Fruit fly (Drosophila melanogaster): ENCODE results near the gene CG6763.

Gene CG6763

DNA sequence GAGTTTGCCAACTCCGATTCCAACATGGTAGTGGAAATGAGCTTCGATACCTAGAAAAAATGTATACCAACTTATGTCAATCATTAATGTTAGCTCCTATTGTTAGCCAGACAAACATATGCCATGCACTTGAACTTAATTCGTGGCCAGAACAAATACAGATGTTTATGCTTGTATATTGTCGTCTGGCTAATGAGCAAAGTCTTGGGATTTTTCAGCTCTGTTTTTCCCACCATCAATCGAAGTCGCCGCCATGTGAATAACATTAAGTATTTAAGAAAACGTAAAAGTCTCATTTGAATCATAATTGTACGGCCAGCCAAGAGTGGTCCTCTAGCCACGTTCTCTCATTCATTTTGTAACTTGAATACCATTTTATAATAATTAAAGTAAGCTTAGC lies at the start of gene CG6763:
Gene CG6763 (plus strand): TSS at position 301 of the 400 bp plus-strand sequence.
- no peak for TF ChIP-seq CG32121 (GFP tag; IDR thresholded peaks at IDR 0.05)
- TF ChIP-seq CG14655 (GFP tag; optimal IDR thresholded peaks at IDR 0.05): no peak
- TF ChIP-seq CG8301 (tag; optimal IDR thresholded peaks at IDR 0.05): no peak
- no peak for TF ChIP-seq CG4496 (GFP tag; IDR thresholded peaks at IDR 0.05)
- TF ChIP-seq rn (GFP tag; IDR thresholded peaks at IDR 0.05): no peak
- TF ChIP-seq CG34367 (tag; optimal IDR thresholded peaks at IDR 0.05): no peak

DNA sequence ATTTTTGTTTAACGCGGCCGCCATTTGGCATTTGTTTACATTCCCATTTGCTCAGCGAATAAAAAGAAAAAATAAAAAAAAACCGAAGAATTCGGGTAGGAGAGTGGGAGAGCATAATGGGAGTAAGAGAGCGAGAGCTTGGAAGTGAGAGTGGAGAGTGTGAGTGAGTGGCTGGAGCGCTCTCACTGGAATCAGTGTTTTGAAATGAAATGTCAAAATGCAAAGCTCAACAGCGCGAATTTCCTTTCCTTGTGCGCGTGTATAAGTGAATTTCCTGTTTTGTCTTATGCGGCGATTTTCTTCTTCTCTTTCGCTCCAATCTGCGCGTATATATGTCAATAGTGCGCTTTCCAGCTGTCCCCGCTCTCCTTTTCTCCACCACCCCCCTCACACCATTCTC lies 44.8 kb upstream of the CG6763 start:
- no peak for TF ChIP-seq CG9948 (tag; optimal IDR thresholded peaks at IDR 0.05)
- TF ChIP-seq CG4496 (GFP tag; IDR thresholded peaks at IDR 0.05): no peak
- TF ChIP-seq gl (tag; optimal IDR thresholded peaks at IDR 0.05): no peak
- TF ChIP-seq CG15710 (tag; optimal IDR thresholded peaks at IDR 0.05): no peak
- TF ChIP-seq fd96Ca (GFP tag; IDR thresholded peaks at IDR 0.05): no peak
- TF ChIP-seq CG8159 (tag; optimal IDR thresholded peaks at IDR 0.05): no peak
- TF ChIP-seq D1 (tag; optimal IDR thresholded peaks at IDR 0.05): no peak
- no peak for TF ChIP-seq CG17806 (tag; optimal IDR thresholded peaks at IDR 0.05)
- TF ChIP-seq Pif1B (GFP tag; optimal IDR thresholded peaks at IDR 0.05): no peak
- TF ChIP-seq EcR (GFP tag; optimal IDR thresholded peaks at IDR 0.05): no peak
- TF ChIP-seq Pif1A (GFP tag; optimal IDR thresholded peaks at IDR 0.05): no peak
- no peak for TF ChIP-seq CG13204 (GFP tag; optimal IDR thresholded peaks at IDR 0.05)

DNA sequence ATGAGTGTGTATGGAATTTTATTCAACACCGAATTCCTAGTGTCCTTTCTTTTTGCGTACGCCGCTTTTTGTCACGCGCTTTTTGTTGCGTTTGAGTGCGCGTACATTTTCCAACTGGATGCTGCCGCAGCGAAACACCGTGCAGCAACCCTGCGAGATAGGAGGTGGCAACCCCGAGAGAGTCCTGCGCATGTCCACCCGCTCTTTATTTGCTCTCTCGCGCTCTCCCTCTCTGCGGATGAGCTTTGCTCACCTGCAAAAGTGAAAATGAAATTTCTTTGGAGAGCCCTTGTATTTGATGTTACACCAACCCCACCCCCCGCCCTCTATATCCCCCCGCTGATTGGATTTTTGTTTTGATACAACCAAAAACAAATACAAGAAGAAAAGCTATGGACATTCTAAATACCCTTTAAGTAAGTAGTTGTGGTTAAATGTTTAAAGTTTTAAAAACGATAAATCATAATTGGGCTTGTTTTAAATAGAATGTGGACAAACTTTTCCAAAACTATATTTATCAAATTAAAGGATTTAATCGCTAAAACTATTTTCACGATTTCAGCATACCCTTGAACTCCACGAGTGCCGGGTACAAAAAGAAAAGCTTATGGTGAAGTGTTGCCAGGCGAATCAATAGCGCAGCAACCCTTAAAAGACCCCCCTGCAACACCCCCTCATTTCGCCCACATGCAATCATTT lies 43.7 kb upstream of the CG6763 start:
- peak; percentile 5 for TF ChIP-seq CG15710 (tag; optimal IDR thresholded peaks at IDR 0.05)
- TF ChIP-seq D1 (tag; optimal IDR thresholded peaks at IDR 0.05): no peak
- peak; percentile 56 for TF ChIP-seq CG8159 (tag; optimal IDR thresholded peaks at IDR 0.05)

DNA sequence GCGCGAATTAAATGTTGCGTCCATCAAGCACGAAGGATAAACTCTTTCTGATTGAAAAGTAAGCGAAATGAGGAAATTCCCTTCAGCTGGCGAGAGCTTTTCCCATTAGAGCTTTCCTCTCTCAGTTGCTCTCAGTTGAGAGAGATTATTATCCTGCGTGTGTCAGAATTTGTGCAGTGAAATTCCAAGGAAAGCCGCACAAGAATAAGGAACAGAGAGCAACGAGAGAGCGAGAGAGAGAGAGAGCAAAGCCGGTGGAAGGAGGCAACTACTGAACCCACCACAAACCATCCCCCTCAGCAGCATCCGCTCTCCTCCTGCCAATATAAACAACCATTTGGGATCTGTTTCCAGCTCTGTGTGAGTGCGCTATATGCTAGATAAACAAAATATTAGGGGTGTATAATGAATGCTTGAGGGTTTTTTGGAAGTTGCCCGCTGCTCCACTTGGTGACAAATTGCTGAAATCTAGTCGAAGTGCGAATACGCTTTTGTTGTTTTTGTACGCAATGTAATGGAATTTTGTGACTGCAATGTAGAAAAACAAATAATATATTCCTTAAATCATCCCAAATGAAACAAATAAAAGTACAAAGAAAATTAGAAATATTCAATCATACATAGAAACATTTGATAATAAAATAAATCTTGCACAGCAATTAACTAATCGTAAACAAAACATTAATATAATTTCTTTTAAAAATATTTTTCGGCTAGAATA lies 34.8 kb upstream of the CG6763 start, which contains the start of gene CG4467:
Gene CG4467 (minus strand): TSS at position 51 of the 721 bp plus-strand sequence.
- TF ChIP-seq Ets98B (GFP tag; IDR thresholded peaks at IDR 0.05) (peak; percentile 21; the same call in 1 of the 2 replicates), EcR (GFP tag; optimal IDR thresholded peaks at IDR 0.05) (no peak)

DNA sequence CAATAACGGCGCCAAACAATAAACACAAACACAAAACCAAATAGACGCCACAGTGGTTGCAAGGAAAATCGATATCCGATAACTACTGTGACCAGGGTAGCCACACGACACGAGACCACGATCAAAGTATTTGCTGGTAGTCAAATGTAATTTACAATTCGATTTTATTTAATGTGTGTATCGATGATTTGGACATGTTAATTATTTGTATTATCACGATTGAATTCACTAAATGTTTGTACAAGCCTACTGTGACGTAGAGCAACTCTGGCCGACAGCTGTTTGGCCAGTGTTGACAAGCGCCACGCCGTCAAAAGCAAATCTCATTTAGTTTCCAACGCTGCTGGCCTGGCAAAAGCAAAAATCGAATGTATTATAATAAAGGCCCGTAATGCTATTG lies 32.5 kb upstream of the CG6763 start, which contains the start of the genes Rad60 and EloA:
Gene Rad60 (minus strand): TSS at position 222 of the 400 bp plus-strand sequence.
Gene EloA (plus strand): TSS at position 308 of the 400 bp plus-strand sequence.
- no peak for TF ChIP-seq CG10348 (GFP tag; IDR thresholded peaks at IDR 0.05)
- TF ChIP-seq Ets98B (GFP tag; IDR thresholded peaks at IDR 0.05): peak; percentile 70
- peak; percentile 48 for TF ChIP-seq CG17806 (tag; optimal IDR thresholded peaks at IDR 0.05)
- peak; percentile 79 for TF ChIP-seq fd96Ca (GFP tag; IDR thresholded peaks at IDR 0.05)
- peak; percentile 48 for TF ChIP-seq CG8301 (tag; optimal IDR thresholded peaks at IDR 0.05)
- peak; percentile 81 for TF ChIP-seq CG4496 (GFP tag; IDR thresholded peaks at IDR 0.05)
- TF ChIP-seq Snoo (tag; optimal IDR thresholded peaks at IDR 0.05): peak; percentile 59
- TF ChIP-seq CG9948 (tag; optimal IDR thresholded peaks at IDR 0.05): peak; percentile 26
- peak; percentile 33 for TF ChIP-seq gl (tag; optimal IDR thresholded peaks at IDR 0.05)
- TF ChIP-seq rn (GFP tag; IDR thresholded peaks at IDR 0.05): 0 out of 2 replicates have a peak, but pooled peaks have one; percentile 24
- no peak for TF ChIP-seq CG13204 (GFP tag; optimal IDR thresholded peaks at IDR 0.05)
- TF ChIP-seq CG14655 (GFP tag; optimal IDR thresholded peaks at IDR 0.05): no peak
- peak; percentile 60 for TF ChIP-seq CG15710 (tag; optimal IDR thresholded peaks at IDR 0.05)
- peak; percentile 65 for TF ChIP-seq Pif1B (GFP tag; optimal IDR thresholded peaks at IDR 0.05)
- TF ChIP-seq CG8159 (tag; optimal IDR thresholded peaks at IDR 0.05): peak; percentile 58
- peak; percentile 41 for TF ChIP-seq CG34367 (tag; optimal IDR thresholded peaks at IDR 0.05)
- 0 out of 2 replicates have a peak, but pooled peaks have one; percentile 12 for TF ChIP-seq CG32121 (GFP tag; IDR thresholded peaks at IDR 0.05)
- no peak for TF ChIP-seq CG12605 (GFP tag; IDR thresholded peaks at IDR 0.05)
- no peak for TF ChIP-seq EcR (GFP tag; optimal IDR thresholded peaks at IDR 0.05)
- TF ChIP-seq Pif1A (GFP tag; optimal IDR thresholded peaks at IDR 0.05): no peak
- TF ChIP-seq D1 (tag; optimal IDR thresholded peaks at IDR 0.05): no peak

DNA sequence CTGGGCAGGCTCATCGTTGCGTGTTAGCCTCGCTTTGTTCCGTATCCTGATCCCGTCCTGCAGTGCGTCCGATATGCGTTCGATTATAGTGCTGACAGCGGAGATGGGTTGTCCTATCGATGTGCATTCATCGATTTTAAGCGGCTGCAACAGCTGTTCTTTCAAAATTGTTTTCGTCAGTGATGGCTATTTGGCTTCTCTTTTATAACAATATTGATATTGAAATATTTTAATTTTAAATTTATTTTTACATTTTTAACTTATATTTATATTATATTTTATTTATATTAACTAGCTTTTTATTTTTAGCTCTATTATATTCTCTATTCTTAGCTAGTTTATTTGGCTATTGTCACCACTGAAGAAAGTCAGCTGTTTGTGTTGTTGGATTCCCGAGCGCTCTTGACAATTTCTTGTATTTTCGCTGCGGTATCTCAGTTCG lies 25.8 kb upstream of the CG6763 start, which contains the start of the genes wda and Pex11c:
Gene wda (minus strand): TSS at position 102 of the 442 bp plus-strand sequence.
Gene Pex11c (plus strand): TSS at position 380 of the 442 bp plus-strand sequence.
- TF ChIP-seq rn (GFP tag; IDR thresholded peaks at IDR 0.05) (peak; percentile 50; the same call in 1 of the 2 replicates), CG8301 (tag; optimal IDR thresholded peaks at IDR 0.05) (peak; percentile 32), Ets98B (GFP tag; IDR thresholded peaks at IDR 0.05) (peak; percentile 78), fd96Ca (GFP tag; IDR thresholded peaks at IDR 0.05) (no peak), CG12605 (GFP tag; IDR thresholded peaks at IDR 0.05) (no peak), CG34367 (tag; optimal IDR thresholded peaks at IDR 0.05) (peak; percentile 69), gl (tag; optimal IDR thresholded peaks at IDR 0.05) (no peak), CG15710 (tag; optimal IDR thresholded peaks at IDR 0.05) (peak; percentile 86), CG17806 (tag; optimal IDR thresholded peaks at IDR 0.05) (peak; percentile 63), CG14655 (GFP tag; optimal IDR thresholded peaks at IDR 0.05) (peak; percentile 79), Snoo (tag; optimal IDR thresholded peaks at IDR 0.05) (peak; percentile 77), CG10348 (GFP tag; IDR thresholded peaks at IDR 0.05) (no peak), EcR (GFP tag; optimal IDR thresholded peaks at IDR 0.05) (no peak), CG8159 (tag; optimal IDR thresholded peaks at IDR 0.05) (peak; percentile 77), Pif1B (GFP tag; optimal IDR thresholded peaks at IDR 0.05) (peak; percentile 59), Pif1A (GFP tag; optimal IDR thresholded peaks at IDR 0.05) (no peak), D1 (tag; optimal IDR thresholded peaks at IDR 0.05) (peak; percentile 41), CG9948 (tag; optimal IDR thresholded peaks at IDR 0.05) (peak; percentile 59), CG4496 (GFP tag; IDR thresholded peaks at IDR 0.05) (peak; percentile 55; the same call in 1 of the 3 replicates), CG32121 (GFP tag; IDR thresholded peaks at IDR 0.05) (peak; percentile 79), CG13204 (GFP tag; optimal IDR thresholded peaks at IDR 0.05) (no peak)
